Fruit fly (Drosophila melanogaster) whole organism, pupa: ENCODE measurements around the gene RabX4.

ENCODE experiments used
- CG10348 ChIP-seq: fragments of 200-800 bp; sonication (Bioruptor generic); IDR thresholded peaks from 2 replicates; pipeline ENCODE4 v1.3.6; 2022; ENCODE audit warnings: missing biosample characterization, missing genetic modification characterization
- CG12605 ChIP-seq: fragments of 200-800 bp; sonication (Bioruptor generic); IDR thresholded peaks from 2 replicates; pipeline ENCODE4 v1.3.6; 2022; ENCODE audit warnings: missing biosample characterization, missing genetic modification characterization
- CG14655 ChIP-seq: fragments of 200-800 bp; sonication (Bioruptor generic); optimal IDR thresholded peaks from 3 replicates; lab custom pipeline; 2017; ENCODE audit warnings: mild to moderate bottlenecking, missing biosample characterization, missing genetic modification reagents, missing genetic modification characterization
- CG32121 ChIP-seq: fragments of 200-800 bp; sonication (Bioruptor generic); IDR thresholded peaks from 2 replicates; pipeline ENCODE4 v1.3.6; 2022; ENCODE audit warnings: missing biosample characterization, missing genetic modification characterization
- CG4496 ChIP-seq: fragments of 200-800 bp; sonication (Bioruptor generic); IDR thresholded peaks from 3 replicates; pipeline ENCODE4 v1.3.6; 2022; ENCODE audit warnings: missing biosample characterization, missing genetic modification characterization
- EcR ChIP-seq: fragments of 200-800 bp; sonication (Bioruptor generic); optimal IDR thresholded peaks from 3 replicates; lab custom pipeline; 2019; ENCODE audit warnings: missing biosample characterization, missing genetic modification characterization, mild to moderate bottlenecking, moderate library complexity, missing genetic modification reagents
- Ets98B ChIP-seq: fragments of 200-800 bp; sonication (Bioruptor generic); IDR thresholded peaks from 2 replicates; pipeline ENCODE4 v1.3.6; 2022; ENCODE audit warnings: missing biosample characterization, missing genetic modification characterization
- Pif1A ChIP-seq: fragments of 200-800 bp; sonication (Bioruptor generic); optimal IDR thresholded peaks from 3 replicates; lab custom pipeline; 2016; ENCODE audit warnings: missing biosample characterization, missing genetic modification characterization
- Pif1B ChIP-seq: fragments of 200-800 bp; sonication (Bioruptor generic); optimal IDR thresholded peaks from 3 replicates; lab custom pipeline; 2016; ENCODE audit warnings: missing biosample characterization, missing genetic modification characterization
- Snoo ChIP-seq: fragments of 200-800 bp; sonication (Bioruptor generic); optimal IDR thresholded peaks from 3 replicates; lab custom pipeline; 2017; ENCODE audit warnings: missing biosample characterization, mild to moderate bottlenecking, missing genetic modification characterization, inconsistent platforms
- fd96Ca ChIP-seq: fragments of 200-800 bp; sonication (Bioruptor generic); IDR thresholded peaks from 3 replicates; pipeline ENCODE4 v1.3.6; 2022; ENCODE audit warnings: missing biosample characterization, missing genetic modification characterization
- gl ChIP-seq: fragments of 200-800 bp; sonication (Bioruptor generic); optimal IDR thresholded peaks from 2 replicates; lab custom pipeline; 2018; ENCODE audit warnings: missing biosample characterization, mild to moderate bottlenecking, missing genetic modification characterization

DNA sequence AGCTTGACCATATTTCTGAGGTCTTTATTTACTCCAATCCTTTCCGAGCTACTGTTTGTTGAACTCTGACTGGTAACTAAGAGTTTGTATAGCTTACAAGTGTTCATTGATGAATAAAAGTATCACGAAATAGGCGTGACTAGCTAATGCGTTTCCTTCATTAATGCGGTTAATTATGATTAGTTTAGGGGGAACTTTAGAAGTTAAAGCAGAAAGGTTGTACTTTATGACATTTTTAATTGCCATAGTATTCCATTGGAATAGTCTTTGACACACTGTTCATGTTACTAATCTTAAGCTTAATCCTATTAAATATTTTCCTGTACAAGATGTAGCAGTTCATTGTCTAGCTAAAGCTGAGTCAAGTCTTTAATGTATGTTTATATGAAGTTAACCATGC lies 31.5 kb upstream of the RabX4 start, which contains the start of gene ppk22:
- TF ChIP-seq Pif1B (GFP tag; lab: Kevin White, UChicago) = no peak
- no peak for TF ChIP-seq EcR (GFP tag; lab: Kevin White, UChicago)
- TF ChIP-seq fd96Ca (GFP tag; lab: Robert Waterston, UW) = no peak
- no peak for TF ChIP-seq gl (tag; lab: Kevin White, UChicago)
- TF ChIP-seq Ets98B (GFP tag; lab: Robert Waterston, UW) = no peak
- no peak for TF ChIP-seq Snoo
- TF ChIP-seq CG10348 (GFP tag; lab: Robert Waterston, UW) = no peak
- no peak for TF ChIP-seq CG4496 (GFP tag; lab: Robert Waterston, UW)
- TF ChIP-seq Pif1A = no peak
- no peak for TF ChIP-seq CG14655 (GFP tag; lab: Kevin White, UChicago)
- TF ChIP-seq CG32121 = no peak
- no peak for TF ChIP-seq CG12605
